Worm (Caenorhabditis elegans): ENCODE measurements around the gene R105.1.

Gene R105.1

DNA sequence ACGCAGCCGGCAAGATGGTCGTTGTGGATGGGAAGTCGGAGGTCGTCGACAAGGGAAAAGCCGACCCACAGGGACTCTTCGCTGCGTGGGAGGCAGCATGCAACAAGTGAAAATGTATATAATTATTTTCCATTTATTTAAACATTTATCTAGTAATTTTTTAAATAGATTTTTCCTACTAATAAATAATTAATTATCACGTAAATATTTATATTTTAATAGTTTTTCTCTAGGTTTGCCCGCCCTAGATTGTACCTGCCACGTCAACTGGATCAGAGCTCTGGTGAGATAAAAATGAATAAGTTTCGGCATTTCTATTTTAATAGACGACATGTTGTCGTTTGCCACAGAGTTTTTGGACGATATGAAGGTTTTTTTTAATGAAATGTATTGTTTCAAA is 19.5 kb downstream of the R105.1 start, which contains the start of gene psr-1:
Gene psr-1 (plus strand): TSS at position 301 of the 400 bp plus-strand sequence.
- TF ChIP-seq elt-3 (tag; optimal IDR thresholded peaks at IDR 0.05) (no peak), drap-1 (GFP tag; optimal IDR thresholded peaks at IDR 0.05) (no peak)

DNA sequence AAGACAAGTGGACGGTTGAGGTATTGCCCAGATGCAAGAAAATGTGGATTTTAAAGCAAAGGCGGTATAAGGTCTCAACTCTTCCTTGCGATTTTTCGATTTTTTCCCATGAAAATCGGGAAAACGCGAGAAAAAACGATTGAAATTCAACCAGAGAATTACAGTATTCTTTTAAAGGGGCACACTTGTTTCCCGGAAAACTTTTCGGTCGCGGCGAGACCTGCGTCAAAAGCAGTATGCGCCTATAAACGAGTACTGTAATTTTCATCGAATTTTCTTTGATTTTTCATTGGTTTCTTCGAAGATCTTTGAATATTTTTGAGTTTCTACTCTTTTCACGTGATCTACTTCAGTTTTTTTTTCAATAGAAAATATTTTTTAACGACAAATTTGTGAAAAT is 20.2 kb downstream of the R105.1 start:
- TF ChIP-seq pha-4 (tag; optimal IDR thresholded peaks at IDR 0.05): no peak
- TF ChIP-seq nhr-2 (tag; optimal IDR thresholded peaks at IDR 0.05): no peak
- TF ChIP-seq nhr-28 (tag; optimal IDR thresholded peaks at IDR 0.05): no peak
- no peak for TF ChIP-seq cnd-1 (tag; optimal IDR thresholded peaks at IDR 0.05)
- TF ChIP-seq lsy-2 (tag; optimal IDR thresholded peaks at IDR 0.05): no peak

DNA sequence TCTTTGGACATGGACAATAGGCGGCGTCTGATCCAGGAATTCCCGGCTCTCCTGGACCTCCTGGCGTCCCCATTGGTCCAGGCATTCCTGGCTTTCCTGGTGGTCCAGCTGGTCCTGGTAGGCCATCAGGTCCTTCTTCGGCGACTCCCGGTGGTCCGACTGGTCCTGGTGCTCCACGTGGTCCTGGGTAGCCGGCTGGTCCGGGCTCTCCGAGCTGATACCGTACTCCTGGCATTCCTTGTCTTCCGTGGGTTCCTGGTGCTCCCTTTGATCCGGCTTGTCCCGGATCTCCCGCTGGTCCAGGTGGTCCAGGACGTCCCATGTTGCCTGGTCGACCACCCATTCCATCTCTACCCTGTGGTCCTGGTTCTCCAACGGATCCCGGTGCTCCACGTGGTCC is 22.5 kb downstream of the R105.1 start:
- no peak for TF ChIP-seq mls-2 (tag; optimal IDR thresholded peaks at IDR 0.05)
- no peak for TF ChIP-seq ceh-43 (GFP tag; optimal IDR thresholded peaks at IDR 0.05)
- TF ChIP-seq ces-1 (GFP tag; optimal IDR thresholded peaks at IDR 0.05): no peak
- TF ChIP-seq ham-2 (GFP tag; optimal IDR thresholded peaks at IDR 0.05): no peak
- no peak for TF ChIP-seq sptf-1 (tag; optimal IDR thresholded peaks at IDR 0.05)
- no peak for TF ChIP-seq hlh-1 (tag; optimal IDR thresholded peaks at IDR 0.05)
- TF ChIP-seq unc-62 (GFP tag; optimal IDR thresholded peaks at IDR 0.05): no peak

DNA sequence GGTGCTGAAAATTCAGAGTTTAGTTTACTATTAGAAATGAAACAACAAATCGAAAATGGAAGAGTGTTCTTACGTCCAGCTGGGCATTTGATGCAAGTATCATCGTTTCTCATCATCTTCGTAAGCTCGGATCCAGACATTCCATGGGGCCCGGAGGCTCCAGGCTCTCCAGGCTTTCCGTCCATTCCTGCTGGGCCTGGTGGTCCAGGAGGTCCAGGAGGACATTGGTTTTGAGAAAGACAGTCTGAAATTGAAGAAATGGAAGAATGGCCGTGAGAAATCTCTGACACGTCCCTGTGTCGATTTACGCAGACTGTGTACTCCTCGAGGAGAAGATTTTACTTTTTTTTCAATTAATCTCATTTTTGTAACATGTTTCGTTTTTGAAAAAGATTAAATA is 22.9 kb downstream of the R105.1 start:
- no peak for TF ChIP-seq tbx-8 (GFP tag; optimal IDR thresholded peaks at IDR 0.05)
- TF ChIP-seq ceh-43 (GFP tag; optimal IDR thresholded peaks at IDR 0.05): no peak
- no peak for TF ChIP-seq elt-1 (tag; optimal IDR thresholded peaks at IDR 0.05; ENCODE audit: borderline replicate concordance, insufficient read depth)
- no peak for TF ChIP-seq sem-2 (GFP tag; optimal IDR thresholded peaks at IDR 0.05)
- TF ChIP-seq ces-1 (GFP tag; optimal IDR thresholded peaks at IDR 0.05): no peak
- no peak for TF ChIP-seq unc-120 (tag; optimal IDR thresholded peaks at IDR 0.05; ENCODE audit: poor library complexity, severe bottlenecking)
- no peak for TF ChIP-seq lin-32 (GFP tag; optimal IDR thresholded peaks at IDR 0.05)
- TF ChIP-seq nhr-2 (tag; optimal IDR thresholded peaks at IDR 0.05): no peak

DNA sequence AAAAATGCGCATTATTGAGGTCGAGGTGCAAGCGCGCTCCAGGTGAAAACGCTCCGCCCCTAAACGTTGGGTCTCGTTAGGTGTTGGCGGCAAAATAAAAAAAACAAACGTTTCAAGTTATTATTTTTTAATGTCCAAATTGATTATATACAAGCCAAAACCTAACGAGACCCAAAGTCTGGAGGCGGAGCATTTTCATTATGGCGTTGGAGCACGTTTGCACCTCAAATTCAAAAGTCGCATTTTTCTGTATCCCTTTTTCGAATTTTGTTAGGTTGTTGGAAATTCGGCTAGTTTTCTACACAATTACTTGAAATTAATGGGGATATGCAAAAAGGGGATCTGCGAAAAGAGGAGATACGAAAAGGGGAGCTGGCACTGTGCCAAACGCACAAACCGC is 24.4 kb downstream of the R105.1 start, which contains the start of gene col-111:
Gene col-111 (minus strand): TSS at position 101 of the 400 bp plus-strand sequence.
- TF ChIP-seq nhr-28 (tag; optimal IDR thresholded peaks at IDR 0.05): no peak
- TF ChIP-seq pha-4 (tag; optimal IDR thresholded peaks at IDR 0.05): no peak
- TF ChIP-seq lin-32 (GFP tag; optimal IDR thresholded peaks at IDR 0.05): no peak
- TF ChIP-seq bed-3 (GFP tag; optimal IDR thresholded peaks at IDR 0.05): no peak
- TF ChIP-seq drap-1 (GFP tag; optimal IDR thresholded peaks at IDR 0.05): no peak
- TF ChIP-seq sem-2 (GFP tag; optimal IDR thresholded peaks at IDR 0.05): no peak
- no peak for TF ChIP-seq lsy-2 (tag; optimal IDR thresholded peaks at IDR 0.05)
- no peak for TF ChIP-seq elt-1 (tag; optimal IDR thresholded peaks at IDR 0.05; ENCODE audit: borderline replicate concordance, insufficient read depth)
- TF ChIP-seq lin-13 (tag; optimal IDR thresholded peaks at IDR 0.05): no peak
- no peak for TF ChIP-seq nhr-2 (tag; optimal IDR thresholded peaks at IDR 0.05)
- TF ChIP-seq ztf-11 (tag; optimal IDR thresholded peaks at IDR 0.05): no peak
- no peak for TF ChIP-seq unc-120 (tag; optimal IDR thresholded peaks at IDR 0.05; ENCODE audit: poor library complexity, severe bottlenecking)

DNA sequence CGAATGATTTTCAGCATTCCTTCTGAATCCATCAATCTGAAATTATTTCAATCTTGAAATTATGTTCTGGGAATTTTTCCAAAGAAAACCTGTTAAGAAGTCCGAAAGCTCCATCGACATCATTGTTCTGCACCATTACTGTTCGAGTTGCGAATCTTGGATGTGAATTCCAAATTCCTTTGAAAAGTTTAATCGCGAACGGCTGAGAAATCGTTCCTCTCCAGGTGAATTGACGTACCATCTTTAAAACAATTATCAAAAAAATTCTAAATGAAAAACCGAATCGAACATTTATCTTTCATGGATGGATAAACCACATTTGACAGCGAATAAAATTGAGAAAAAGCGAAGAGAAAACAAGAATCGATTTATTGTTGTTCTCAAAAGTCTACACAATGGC is 25.8 kb downstream of the R105.1 start, which contains the start of gene mrps-21:
Gene mrps-21 (minus strand): TSS at position 241 of the 400 bp plus-strand sequence.
- TF ChIP-seq ceh-83 (GFP tag; optimal IDR thresholded peaks at IDR 0.05): no peak
- no peak for TF ChIP-seq hlh-1 (tag; optimal IDR thresholded peaks at IDR 0.05)
- no peak for TF ChIP-seq sptf-1 (tag; optimal IDR thresholded peaks at IDR 0.05)
- no peak for TF ChIP-seq zip-8 (tag; optimal IDR thresholded peaks at IDR 0.05)
- no peak for TF ChIP-seq nhr-237 (tag; optimal IDR thresholded peaks at IDR 0.05)
- TF ChIP-seq lin-13 (tag; optimal IDR thresholded peaks at IDR 0.05): no peak
- TF ChIP-seq sem-2 (GFP tag; optimal IDR thresholded peaks at IDR 0.05): no peak
- TF ChIP-seq lsy-2 (tag; optimal IDR thresholded peaks at IDR 0.05): no peak
- TF ChIP-seq blmp-1 (tag; optimal IDR thresholded peaks at IDR 0.05): no peak
- no peak for TF ChIP-seq mls-2 (tag; optimal IDR thresholded peaks at IDR 0.05)
- TF ChIP-seq cnd-1 (tag; optimal IDR thresholded peaks at IDR 0.05): no peak
- TF ChIP-seq nhr-12 (tag; optimal IDR thresholded peaks at IDR 0.05): no peak

Measured in whole organism, mixed stage, embryonic.